Fruit fly (Drosophila melanogaster) whole organism, embryonic: ENCODE measurements around the gene eIF2Bepsilon.

ENCODE experiments used
- Asciz ChIP-seq: fragments of 200-800 bp; sonication (Bioruptor generic); optimal IDR thresholded peaks from 2 replicates; lab custom pipeline; 2017; ENCODE audit warnings: missing biosample characterization, mild to moderate bottlenecking, missing genetic modification characterization, missing genetic modification reagents
- Awh ChIP-seq: fragments of 200-800 bp; sonication (Bioruptor generic); IDR thresholded peaks from 2 replicates; pipeline ENCODE4, ENCODE4 v1.3.6; 2022; ENCODE audit warnings: missing biosample characterization, missing genetic modification characterization
- CG10274 ChIP-seq: fragments of 200-800 bp; sonication (Bioruptor generic); optimal IDR thresholded peaks from 3 replicates; lab custom pipeline; 2017; ENCODE audit warnings: missing biosample characterization, mild to moderate bottlenecking, missing genetic modification characterization
- CG11504 ChIP-seq: fragments of 200-800 bp; sonication (Bioruptor generic); optimal IDR thresholded peaks from 3 replicates; lab custom pipeline; 2019; ENCODE audit warnings: missing biosample characterization, mild to moderate bottlenecking, missing genetic modification characterization, moderate library complexity
- CG11695 ChIP-seq: fragments of 200-800 bp; sonication (Bioruptor generic); IDR thresholded peaks from 3 replicates; pipeline ENCODE4 v1.3.6; 2022; ENCODE audit warnings: missing biosample characterization, missing genetic modification characterization
- CG11696 ChIP-seq: fragments of 200-800 bp; sonication (Bioruptor generic); IDR thresholded peaks from 2 replicates; pipeline ENCODE4 v1.3.6; 2022; ENCODE audit warnings: missing biosample characterization, missing genetic modification characterization
- CG16815 ChIP-seq: fragments of 200-800 bp; sonication (Bioruptor generic); optimal IDR thresholded peaks from 3 replicates; lab custom pipeline; 2017; ENCODE audit warnings: missing biosample characterization, mild to moderate bottlenecking, missing genetic modification characterization
- CG17385 ChIP-seq: fragments of 200-800 bp; sonication (Bioruptor generic); optimal IDR thresholded peaks from 3 replicates; lab custom pipeline; 2018; ENCODE audit warnings: missing biosample characterization, mild to moderate bottlenecking, missing genetic modification characterization
- CG18262 ChIP-seq: fragments of 200-800 bp; optimal IDR thresholded peaks from 3 replicates; lab custom pipeline; 2019; ENCODE audit warnings: missing biosample characterization, mild to moderate bottlenecking, missing genetic modification characterization, moderate library complexity
- CG18619 ChIP-seq: fragments of 200-800 bp; sonication (Bioruptor generic); optimal IDR thresholded peaks from 3 replicates; lab custom pipeline; 2017; ENCODE audit warnings: missing biosample characterization, mild to moderate bottlenecking, missing genetic modification characterization
- CG2199 ChIP-seq: fragments of 200-800 bp; sonication (Bioruptor generic); IDR thresholded peaks from 3 replicates; pipeline ENCODE4 v1.3.6; 2022; ENCODE audit warnings: missing biosample characterization, missing genetic modification characterization
- CG31224 ChIP-seq: fragments of 200-800 bp; sonication (Bioruptor generic); IDR thresholded peaks from 2 replicates; pipeline ENCODE4 v1.3.6; 2022; ENCODE audit warnings: missing biosample characterization, missing genetic modification characterization
- CG34224 ChIP-seq: fragments of 200-800 bp; sonication (Bioruptor generic); IDR thresholded peaks from 3 replicates; pipeline ENCODE4 v1.3.6; 2022; ENCODE audit warnings: missing biosample characterization, missing genetic modification characterization; ENCODE audit not compliant: partially characterized antibody
- CG34376 ChIP-seq: fragments of 200-800 bp; sonication (Bioruptor generic); optimal IDR thresholded peaks from 2 replicates; lab custom pipeline; 2018; ENCODE audit warnings: missing biosample characterization, mild to moderate bottlenecking, missing genetic modification characterization
- CG3847 ChIP-seq: fragments of 200-800 bp; sonication (Bioruptor generic); IDR thresholded peaks from 2 replicates; pipeline ENCODE4 v1.3.6; 2022; ENCODE audit warnings: missing biosample characterization, missing genetic modification characterization
- CG4617 ChIP-seq: fragments of 200-800 bp; sonication (Bioruptor generic); optimal IDR thresholded peaks from 3 replicates; lab custom pipeline; 2016; ENCODE audit warnings: missing biosample characterization, missing genetic modification characterization, borderline replicate concordance
- CG4854 ChIP-seq: fragments of 200-800 bp; sonication (Bioruptor generic); optimal IDR thresholded peaks from 2 replicates; lab custom pipeline; 2016; ENCODE audit warnings: missing biosample characterization, missing genetic modification characterization, inconsistent platforms
- CG7271 ChIP-seq: fragments of 200-800 bp; sonication (Bioruptor generic); optimal IDR thresholded peaks from 2 replicates; lab custom pipeline; 2018; ENCODE audit warnings: missing biosample characterization, mild to moderate bottlenecking, missing genetic modification characterization, moderate library complexity
- CG7372 ChIP-seq: fragments of 200-800 bp; sonication (Bioruptor generic); IDR thresholded peaks from 2 replicates; pipeline ENCODE4 v1.3.6; 2022; ENCODE audit warnings: missing biosample characterization, missing genetic modification characterization
- CG7556 ChIP-seq: fragments of 200-800 bp; sonication (Bioruptor generic); optimal IDR thresholded peaks from 2 replicates; lab custom pipeline; 2017; ENCODE audit warnings: missing biosample characterization, mild to moderate bottlenecking, missing genetic modification characterization
- CG7786 ChIP-seq: fragments of 200-800 bp; sonication (Bioruptor generic); optimal IDR thresholded peaks from 2 replicates; lab custom pipeline; 2016; ENCODE audit warnings: missing biosample characterization, missing genetic modification characterization
- CG8290 ChIP-seq, 3 experiments: fragments of 200-800 bp; sonication (Bioruptor generic); optimal IDR thresholded peaks; 2 replicates each; lab custom pipeline; 2016 to 2019; ENCODE audit warnings: missing biosample characterization in 3 of 3, missing genetic modification characterization in 3 of 3, mild to moderate bottlenecking in 2 of 3, moderate library complexity in 1 of 3
- CG8765 ChIP-seq: fragments of 200-800 bp; sonication (Bioruptor generic); IDR thresholded peaks from 2 replicates; pipeline ENCODE4 v1.3.6; 2022; ENCODE audit warnings: missing biosample characterization, missing genetic modification characterization
- Deaf1 ChIP-seq: fragments of 200-800 bp; optimal IDR thresholded peaks from 3 replicates; lab custom pipeline; 2019; ENCODE audit warnings: missing biosample characterization, mild to moderate bottlenecking, missing genetic modification characterization, moderate library complexity
- Dll ChIP-seq: fragments of 200-800 bp; sonication (Bioruptor generic); IDR thresholded peaks from 4 replicates; pipeline ENCODE4 v1.3.6; 2022; ENCODE audit warnings: missing biosample characterization, missing genetic modification characterization; ENCODE audit not compliant: partially characterized antibody
- ERR ChIP-seq: fragments of 200-800 bp; sonication (Bioruptor generic); optimal IDR thresholded peaks from 2 replicates; lab custom pipeline; 2016; ENCODE audit warnings: missing biosample characterization, missing genetic modification characterization
- Elba2 ChIP-seq: fragments of 200-800 bp; sonication (Bioruptor generic); optimal IDR thresholded peaks from 3 replicates; lab custom pipeline; 2016; ENCODE audit warnings: missing biosample characterization, missing genetic modification characterization
- Ets65A ChIP-seq: fragments of 200-800 bp; sonication (Bioruptor generic); peaks from one replicate; lab custom pipeline; 2016; ENCODE audit warnings: missing biosample characterization, missing genetic modification characterization
- HLH4C ChIP-seq: fragments of 200-800 bp; sonication (Bioruptor generic); IDR thresholded peaks from 3 replicates; pipeline ENCODE4 v1.3.6; 2022; ENCODE audit warnings: missing biosample characterization, missing genetic modification characterization; ENCODE audit not compliant: partially characterized antibody
- HLH54F ChIP-seq: fragments of 200-800 bp; sonication (Bioruptor generic); optimal IDR thresholded peaks from 3 replicates; lab custom pipeline; 2016; ENCODE audit warnings: missing biosample characterization, missing genetic modification characterization
- Hmx ChIP-seq: fragments of 200-800 bp; sonication (Bioruptor generic); optimal IDR thresholded peaks from 2 replicates; lab custom pipeline; 2016; ENCODE audit warnings: missing biosample characterization, missing genetic modification characterization
- Meics ChIP-seq: fragments of 200-800 bp; sonication (Bioruptor generic); optimal IDR thresholded peaks from 2 replicates; lab custom pipeline; 2017; ENCODE audit warnings: missing biosample characterization, mild to moderate bottlenecking, missing genetic modification characterization
- Nf-YB ChIP-seq: fragments of 200-800 bp; sonication (Bioruptor generic); optimal IDR thresholded peaks from 3 replicates; lab custom pipeline; 2019; ENCODE audit warnings: missing biosample characterization, mild to moderate bottlenecking, missing genetic modification characterization, moderate library complexity
- Ptx1 ChIP-seq: fragments of 200-800 bp; sonication (Bioruptor generic); IDR thresholded peaks from 2 replicates; pipeline ENCODE4 v1.3.6; 2022; ENCODE audit warnings: missing biosample characterization, missing genetic modification characterization
- Ssrp ChIP-seq: fragments of 200-800 bp; sonication (Bioruptor generic); optimal IDR thresholded peaks from 2 replicates; lab custom pipeline; 2018; ENCODE audit warnings: missing biosample characterization, mild to moderate bottlenecking, missing genetic modification characterization, moderate library complexity
- Taf1 ChIP-seq: fragments of 200-800 bp; sonication (Bioruptor generic); IDR thresholded peaks from 2 replicates; pipeline ENCODE4 v1.3.6; 2022; ENCODE audit warnings: missing biosample characterization, missing genetic modification characterization
- Usf ChIP-seq: fragments of 200-800 bp; sonication (Bioruptor generic); optimal IDR thresholded peaks from 2 replicates; lab custom pipeline; 2017; ENCODE audit warnings: missing genotype, missing biosample characterization, missing genetic modification characterization
- bsh ChIP-seq, 2 experiments: fragments of 200-800 bp; sonication (Bioruptor generic); optimal IDR thresholded peaks; 2 replicates each; lab custom pipeline; 2017 to 2018; ENCODE audit warnings: mild to moderate bottlenecking in 2 of 2, missing biosample characterization in 2 of 2, missing genetic modification characterization in 2 of 2, moderate library complexity in 1 of 2
- ci ChIP-seq: fragments of 200-800 bp; sonication (Bioruptor generic); IDR thresholded peaks from 3 replicates; pipeline ENCODE4 v1.3.6; 2022; ENCODE audit warnings: missing biosample characterization, missing genetic modification characterization
- dmrt99B ChIP-seq: fragments of 200-800 bp; sonication (Bioruptor generic); optimal IDR thresholded peaks from 2 replicates; lab custom pipeline; 2018; ENCODE audit warnings: missing biosample characterization, mild to moderate bottlenecking, missing genetic modification characterization, moderate library complexity
- fd102C ChIP-seq: fragments of 200-800 bp; sonication (Bioruptor generic); optimal IDR thresholded peaks from 2 replicates; lab custom pipeline; 2018; ENCODE audit warnings: missing biosample characterization, mild to moderate bottlenecking, missing genetic modification characterization, moderate library complexity
- fd64A ChIP-seq: fragments of 200-800 bp; sonication (Bioruptor generic); optimal IDR thresholded peaks from 3 replicates; lab custom pipeline; 2018; ENCODE audit warnings: missing biosample characterization, mild to moderate bottlenecking, missing genetic modification characterization
- fd96Cb ChIP-seq: fragments of 200-800 bp; sonication (Bioruptor generic); optimal IDR thresholded peaks from 2 replicates; lab custom pipeline; 2018; ENCODE audit warnings: missing biosample characterization, mild to moderate bottlenecking, missing genetic modification characterization, moderate library complexity
- gro ChIP-seq: fragments of 200-800 bp; sonication (Bioruptor generic); optimal IDR thresholded peaks from 2 replicates; lab custom pipeline; 2016; ENCODE audit warnings: missing biosample characterization, missing genetic modification characterization
- rib ChIP-seq: fragments of 200-800 bp; sonication (Bioruptor generic); IDR thresholded peaks from 2 replicates; pipeline ENCODE4 v1.3.6; 2022; ENCODE audit warnings: missing biosample characterization, missing genetic modification characterization
- ro ChIP-seq: fragments of 200-800 bp; sonication (Bioruptor generic); IDR thresholded peaks from 2 replicates; pipeline ENCODE4 v1.3.6; 2022; ENCODE audit warnings: missing biosample characterization, missing genetic modification characterization
- stwl ChIP-seq: fragments of 200-800 bp; sonication (Bioruptor generic); optimal IDR thresholded peaks from 3 replicates; lab custom pipeline; 2018; ENCODE audit warnings: missing biosample characterization, mild to moderate bottlenecking, missing genetic modification characterization, moderate library complexity
- tup ChIP-seq: fragments of 200-800 bp; sonication (Bioruptor generic); optimal IDR thresholded peaks from 2 replicates; lab custom pipeline; 2016; ENCODE audit warnings: missing biosample characterization, mild to moderate bottlenecking, missing genetic modification characterization, moderate library complexity
- z ChIP-seq: fragments of 200-800 bp; sonication (Bioruptor generic); IDR thresholded peaks from 3 replicates; pipeline ENCODE4 v1.3.6; 2022; ENCODE audit warnings: missing biosample characterization, missing genetic modification characterization

eIF2Bepsilon gene

DNA sequence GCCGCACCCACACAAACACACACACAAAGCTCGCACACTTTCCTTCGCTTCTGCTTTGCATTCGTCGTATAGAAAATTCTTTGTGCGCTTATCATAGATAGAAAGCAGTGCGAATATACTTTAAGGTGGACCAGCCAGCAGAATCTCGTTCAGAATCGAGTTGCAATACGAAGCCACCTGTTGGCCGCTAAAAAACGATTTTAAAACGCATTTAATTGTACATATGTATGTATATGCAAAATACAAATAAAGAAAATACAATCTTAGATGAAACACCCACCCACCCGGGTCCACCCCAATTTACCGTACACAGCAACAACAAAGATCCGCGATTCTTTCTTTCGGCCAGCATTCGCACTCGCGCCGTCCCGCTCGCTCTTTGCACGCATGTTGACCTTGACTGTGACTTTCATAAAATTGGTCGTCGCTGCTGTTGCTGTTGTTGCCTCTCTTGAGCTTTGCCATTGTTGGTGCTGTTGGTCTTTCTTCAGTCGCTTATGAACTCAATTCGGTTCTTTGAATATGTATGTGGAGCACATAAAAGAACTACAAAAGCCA, 25.9 kb upstream of the eIF2Bepsilon start (continued):
- TF ChIP-seq CG4617 (GFP tag; lab: Kevin White, UChicago) (no peak), Awh (GFP tag; lab: Robert Waterston, UW) (no peak), CG16815 (GFP tag; lab: Kevin White, UChicago) (peak; percentile 50), CG34224 (GFP tag; lab: Robert Waterston, UW) (no peak), CG11696 (GFP tag; lab: Robert Waterston, UW) (peak; percentile 53; the same call in 1 of the 2 replicates), Usf (GFP tag; lab: Kevin White, UChicago) (peak; percentile 77), CG17385 (GFP tag; lab: Kevin White, UChicago) (no peak), CG8765 (GFP tag; lab: Robert Waterston, UW) (peak; percentile 23; the same call in 1 of the 2 replicates), fd96Cb (peak; percentile 9), Ets65A (GFP tag; lab: Kevin White, UChicago) (peak; percentile 60), CG7786 (GFP tag; lab: Kevin White, UChicago) (peak; percentile 54), CG18262 (tag; lab: Kevin White, UChicago) (peak; percentile 15), HLH4C (GFP tag; lab: Robert Waterston, UW) (no peak), HLH54F (peak; percentile 68), CG7271 (tag; lab: Kevin White, UChicago) (no peak), Deaf1 (tag; lab: Kevin White, UChicago) (no peak), Taf1 (GFP tag; lab: Robert Waterston, UW) (peak; percentile 22; the same call in 1 of the 2 replicates), ERR (GFP tag; lab: Kevin White, UChicago) (peak; percentile 86), Hmx (GFP tag; lab: Kevin White, UChicago) (peak; percentile 6), ro (GFP tag; lab: Robert Waterston, UW) (no peak), dmrt99B (tag; lab: Kevin White, UChicago) (peak; percentile 13), stwl (tag; lab: Kevin White, UChicago) (no peak), Ssrp (tag; lab: Kevin White, UChicago) (peak; percentile 9), CG11504 (peak; percentile 22), CG7372 (GFP tag; lab: Robert Waterston, UW) (0 out of 2 replicates have a peak, but pooled peaks have one; percentile 9), Meics (GFP tag; lab: Kevin White, UChicago) (peak; percentile 77), rib (GFP tag; lab: Robert Waterston, UW) (peak; percentile 72; the same call in 1 of the 2 replicates), tup (GFP tag; lab: Kevin White, UChicago) (no peak), Nf-YB (peak; percentile 9), Asciz (GFP tag; lab: Kevin White, UChicago) (no peak), CG31224 (GFP tag; lab: Robert Waterston, UW) (peak; percentile 42; the same call in 1 of the 2 replicates), gro (GFP tag; lab: Kevin White, UChicago) (peak; percentile 70), ci (GFP tag; lab: Robert Waterston, UW) (no peak; the same call in 2 of the 3 replicates), CG34376 (GFP tag; lab: Kevin White, UChicago) (no peak), CG8290 (GFP tag; optimal IDR thresholded peaks at IDR 0.05; lab: Kevin White, UChicago) (no peak), CG8290 (tag; optimal IDR thresholded peaks at IDR 0.05; lab: Kevin White, UChicago) (peak in 1 of 2 experiments; percentile 78), fd64A (GFP tag; lab: Kevin White, UChicago) (no peak), Elba2 (no peak), z (GFP tag; lab: Robert Waterston, UW) (no peak), Ptx1 (GFP tag; lab: Robert Waterston, UW) (peak; percentile 42; the same call in 1 of the 2 replicates), bsh (GFP tag; optimal IDR thresholded peaks at IDR 0.05; lab: Kevin White, UChicago) (peak; percentile 50 to 92), CG2199 (GFP tag; lab: Robert Waterston, UW) (no peak), CG11695 (GFP tag; lab: Robert Waterston, UW) (peak; percentile 44; the same call in 1 of the 3 replicates), fd102C (GFP tag; lab: Kevin White, UChicago) (no peak), CG4854 (GFP tag; lab: Kevin White, UChicago) (no peak), CG3847 (peak; percentile 50), CG10274 (GFP tag; lab: Kevin White, UChicago) (peak; percentile 56), CG18619 (GFP tag; lab: Kevin White, UChicago) (peak; percentile 58), CG7556 (GFP tag; lab: Kevin White, UChicago) (peak; percentile 27), Dll (GFP tag; lab: Robert Waterston, UW) (no peak)
